Fruit fly (Drosophila melanogaster): ENCODE data around the gene Pus1.

The Pus1 gene

dm6 chr3R:20549855-20550603 lies 42.4 kb downstream of the Pus1 start (continued):
- TF ChIP-seq Neu2 (GFP tag; optimal IDR thresholded peaks at IDR 0.05; ENCODE audit: borderline replicate concordance) (no peak), CG3407 (GFP tag; optimal IDR thresholded peaks at IDR 0.05) (peak; percentile 75), CG7745 (tag; optimal IDR thresholded peaks at IDR 0.05) (no peak), CG7556 (GFP tag; optimal IDR thresholded peaks at IDR 0.05) (peak; percentile 77), Atf3 (GFP tag; optimal IDR thresholded peaks at IDR 0.05) (peak; percentile 18), CG2120 (GFP tag; optimal IDR thresholded peaks at IDR 0.05) (peak; percentile 83), pnt (GFP tag; optimal IDR thresholded peaks at IDR 0.05) (peak; percentile 27), CG1603 (tag; optimal IDR thresholded peaks at IDR 0.05) (peak; percentile 42), CG4617 (GFP tag; optimal IDR thresholded peaks at IDR 0.05; ENCODE audit: borderline replicate concordance) (peak; percentile 45), gcm2 (GFP tag; optimal IDR thresholded peaks at IDR 0.05) (peak; percentile 65), PHDP (tag; optimal IDR thresholded peaks at IDR 0.05) (peak; percentile 88), Hmx (GFP tag; optimal IDR thresholded peaks at IDR 0.05) (no peak), mirr (GFP tag; optimal IDR thresholded peaks at IDR 0.05) (peak; percentile 93), CG6765 (GFP tag; optimal IDR thresholded peaks at IDR 0.05) (peak; percentile 80), Opbp (GFP tag; IDR thresholded peaks at IDR 0.05; ENCODE audit: partially characterized antibody) (no peak), Ssrp (tag; optimal IDR thresholded peaks at IDR 0.05) (peak; percentile 89), CHES-1-like (GFP tag; optimal IDR thresholded peaks at IDR 0.05) (no peak), Mad (GFP tag; optimal IDR thresholded peaks at IDR 0.05) (peak; percentile 46), CG6272 (GFP tag; IDR thresholded peaks at IDR 0.05) (peak; percentile 73), CG30403 (GFP tag; optimal IDR thresholded peaks at IDR 0.05) (peak; percentile 81), CG6654 (GFP tag; optimal IDR thresholded peaks at IDR 0.05) (peak; percentile 78), Xbp1 (GFP tag; optimal IDR thresholded peaks at IDR 0.05) (peak; percentile 84), kni (GFP tag; optimal IDR thresholded peaks at IDR 0.05) (no peak), CG18599 (GFP tag; optimal IDR thresholded peaks at IDR 0.05) (peak; percentile 92), CG12769 (tag; optimal IDR thresholded peaks at IDR 0.05) (peak; percentile 39), Med (GFP tag) (peak; percentile 84), CG3995 (GFP tag; optimal IDR thresholded peaks at IDR 0.05) (peak; percentile 72), CG11723 (GFP tag; optimal IDR thresholded peaks at IDR 0.05) (peak; percentile 75), z (GFP tag; IDR thresholded peaks at IDR 0.05) (0 out of 3 replicates have a peak, but pooled peaks have one; percentile 4), cas (GFP tag; IDR thresholded peaks at IDR 0.05) (peak; percentile 25; the same call in 1 of the 2 replicates), CG4360 (GFP tag; IDR thresholded peaks at IDR 0.05) (peak; percentile 85), CG12744 (GFP tag; optimal IDR thresholded peaks at IDR 0.05) (no peak), Dad (GFP tag; optimal IDR thresholded peaks at IDR 0.05) (no peak), NFAT (GFP tag; IDR thresholded peaks at IDR 0.05) (peak; percentile 33; the same call in 1 of the 2 replicates), Lpt (GFP tag; optimal IDR thresholded peaks at IDR 0.05) (no peak), Sry-δ (GFP tag; optimal IDR thresholded peaks at IDR 0.05) (no peak), dmrt99B (tag; optimal IDR thresholded peaks at IDR 0.05) (peak; percentile 90), CkIIα-i1 (GFP tag; IDR thresholded peaks at IDR 0.05) (no peak), Rx (GFP tag; IDR thresholded peaks at IDR 0.05) (peak; percentile 73), org-1 (GFP tag; optimal IDR thresholded peaks at IDR 0.05) (peak; percentile 72), CG17802 (tag; optimal IDR thresholded peaks at IDR 0.05) (peak; percentile 77), CG43689 (GFP tag; IDR thresholded peaks at IDR 0.05) (peak; percentile 37; the same call in 1 of the 2 replicates), Ets97D (GFP tag; optimal IDR thresholded peaks at IDR 0.05) (peak; percentile 8), Adf1 (GFP tag; IDR thresholded peaks at IDR 0.05) (peak; percentile 75), CG8944 (GFP tag; optimal IDR thresholded peaks at IDR 0.05) (no peak), Lhr (GFP tag; optimal IDR thresholded peaks at IDR 0.05) (peak; percentile 65), CG3065 (GFP tag; optimal IDR thresholded peaks at IDR 0.05) (peak; percentile 56), ftz-f1 (GFP tag; optimal IDR thresholded peaks at IDR 0.05) (no peak), gcm (GFP tag; optimal IDR thresholded peaks at IDR 0.05) (peak; percentile 85)

Measured in whole organism, embryonic.